Fruit fly (Drosophila melanogaster): ENCODE measurements around the gene Dip-C.

The Dip-C gene

DNA sequence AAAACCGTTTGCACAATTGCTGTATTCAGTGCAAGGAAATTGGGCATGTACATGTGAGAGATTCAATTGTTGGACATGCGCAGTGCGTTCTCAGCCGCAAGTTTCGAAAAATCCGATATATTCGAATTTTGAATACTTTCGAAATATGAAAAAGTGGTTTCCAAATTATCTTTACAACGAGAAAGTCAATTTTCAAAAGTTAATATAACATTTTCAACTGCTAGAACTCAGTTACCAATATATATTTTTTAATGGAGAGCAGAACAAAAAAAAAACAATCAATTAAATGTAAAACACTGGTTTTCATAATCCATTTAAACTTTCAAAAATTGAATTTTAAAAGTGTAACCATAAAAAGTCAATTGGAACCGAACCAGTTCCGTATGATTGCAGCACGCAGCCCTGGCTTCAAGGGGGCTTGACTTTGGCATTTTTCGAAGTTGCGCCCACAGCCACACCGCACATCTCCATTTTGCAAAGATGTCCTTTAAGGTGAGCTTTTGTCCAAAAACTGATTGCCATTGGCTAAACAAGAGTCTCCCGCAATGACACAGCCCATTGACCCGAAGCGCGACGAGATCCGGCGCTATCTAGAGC, 8.9 kb upstream of the Dip-C start, which contains the start of the genes Scgbeta and CG17202 (continued):
- no peak for TF ChIP-seq ttk (GFP tag; IDR thresholded peaks at IDR 0.05)
- TF ChIP-seq ERR (GFP tag; optimal IDR thresholded peaks at IDR 0.05): no peak
- peak; percentile 39 for TF ChIP-seq nmo (GFP tag; optimal IDR thresholded peaks at IDR 0.05)
- no peak for TF ChIP-seq al (GFP tag; IDR thresholded peaks at IDR 0.05)
- no peak for TF ChIP-seq Lim3 (GFP tag; IDR thresholded peaks at IDR 0.05)
- TF ChIP-seq btn (GFP tag; optimal IDR thresholded peaks at IDR 0.05): no peak
- TF ChIP-seq CG10431 (GFP tag; optimal IDR thresholded peaks at IDR 0.05): no peak
- TF ChIP-seq gce (GFP tag; IDR thresholded peaks at IDR 0.05): no peak
- TF ChIP-seq Kr (GFP tag; optimal IDR thresholded peaks at IDR 0.05): no peak
- no peak for TF ChIP-seq CG9215 (GFP tag; IDR thresholded peaks at IDR 0.05)
- TF ChIP-seq Dfd (GFP tag; optimal IDR thresholded peaks at IDR 0.05): no peak
- peak; percentile 33; the same call in 1 of the 2 replicates for TF ChIP-seq Bgb (GFP tag; IDR thresholded peaks at IDR 0.05; ENCODE audit: partially characterized antibody)
- TF ChIP-seq da (GFP tag; optimal IDR thresholded peaks at IDR 0.05): no peak
- no peak for TF ChIP-seq tin (GFP tag; optimal IDR thresholded peaks at IDR 0.05)
- no peak for TF ChIP-seq zfh2 (GFP tag; optimal IDR thresholded peaks at IDR 0.05)
- TF ChIP-seq dan (GFP tag; IDR thresholded peaks at IDR 0.05): no peak
- no peak for TF ChIP-seq CG8089 (GFP tag; optimal IDR thresholded peaks at IDR 0.05)
- TF ChIP-seq CG2202 (tag; optimal IDR thresholded peaks at IDR 0.05): no peak
- TF ChIP-seq Usf (GFP tag; optimal IDR thresholded peaks at IDR 0.05): no peak
- TF ChIP-seq lbe (GFP tag; optimal IDR thresholded peaks at IDR 0.05): no peak
- no peak for TF ChIP-seq tna (GFP tag; IDR thresholded peaks at IDR 0.05; ENCODE audit: partially characterized antibody)
- peak; percentile 56 for TF ChIP-seq CG9932 (GFP tag; IDR thresholded peaks at IDR 0.05)
- no peak for TF ChIP-seq CG10209 (GFP tag; optimal IDR thresholded peaks at IDR 0.05)
- TF ChIP-seq CG13287 (GFP tag; IDR thresholded peaks at IDR 0.05; ENCODE audit: partially characterized antibody): no peak
- no peak for TF ChIP-seq Deaf1 (tag; optimal IDR thresholded peaks at IDR 0.05)
- TF ChIP-seq unpg (GFP tag; optimal IDR thresholded peaks at IDR 0.05): no peak
- TF ChIP-seq ken (GFP tag; IDR thresholded peaks at IDR 0.05): no peak
- no peak for TF ChIP-seq CTCF (GFP tag; optimal IDR thresholded peaks at IDR 0.05)
- no peak for TF ChIP-seq shn (GFP tag; optimal IDR thresholded peaks at IDR 0.05)
- TF ChIP-seq CG18599 (GFP tag; optimal IDR thresholded peaks at IDR 0.05): no peak
- TF ChIP-seq sc (optimal IDR thresholded peaks at IDR 0.05): no peak
- no peak for TF ChIP-seq sc (GFP tag; optimal IDR thresholded peaks at IDR 0.05)
- no peak for TF ChIP-seq CG10654 (GFP tag; optimal IDR thresholded peaks at IDR 0.05)
- TF ChIP-seq CG17186 (GFP tag; optimal IDR thresholded peaks at IDR 0.05): no peak
- TF ChIP-seq insv (GFP tag; optimal IDR thresholded peaks at IDR 0.05): no peak
- TF ChIP-seq chn (GFP tag; optimal IDR thresholded peaks at IDR 0.05): no peak
- no peak for TF ChIP-seq CG14667 (GFP tag; IDR thresholded peaks at IDR 0.05)
- peak; percentile 95 for TF ChIP-seq MBD-R2 (GFP tag; IDR thresholded peaks at IDR 0.05)
- TF ChIP-seq BtbVII (GFP tag; optimal IDR thresholded peaks at IDR 0.05): no peak
- peak; percentile 96 for TF ChIP-seq CG7928 (GFP tag; optimal IDR thresholded peaks at IDR 0.05)
- TF ChIP-seq dmrt99B (tag; optimal IDR thresholded peaks at IDR 0.05): no peak
- TF ChIP-seq fu2 (GFP tag; optimal IDR thresholded peaks at IDR 0.05): peak; percentile 38
- no peak for TF ChIP-seq bbx (GFP tag; IDR thresholded peaks at IDR 0.05; ENCODE audit: partially characterized antibody)
- TF ChIP-seq Xbp1 (GFP tag; optimal IDR thresholded peaks at IDR 0.05): peak; percentile 41
- TF ChIP-seq CG1024 (GFP tag; IDR thresholded peaks at IDR 0.05): no peak
- no peak; the same call in 1 of the 2 replicates for TF ChIP-seq CG32532 (GFP tag; IDR thresholded peaks at IDR 0.05)
- TF ChIP-seq lab (GFP tag; optimal IDR thresholded peaks at IDR 0.05): no peak
- TF ChIP-seq CG34376 (GFP tag; optimal IDR thresholded peaks at IDR 0.05): peak; percentile 40
- peak; percentile 100 for TF ChIP-seq CG15514 (GFP tag; optimal IDR thresholded peaks at IDR 0.05)
- no peak for TF ChIP-seq nau (GFP tag; optimal IDR thresholded peaks at IDR 0.05)
- TF ChIP-seq NfI (GFP tag; optimal IDR thresholded peaks at IDR 0.05): no peak
- no peak for TF ChIP-seq Meics (GFP tag; optimal IDR thresholded peaks at IDR 0.05)
